Worm (Caenorhabditis elegans): ENCODE measurements around the gene hhat-2.

hhat-2 gene

DNA sequence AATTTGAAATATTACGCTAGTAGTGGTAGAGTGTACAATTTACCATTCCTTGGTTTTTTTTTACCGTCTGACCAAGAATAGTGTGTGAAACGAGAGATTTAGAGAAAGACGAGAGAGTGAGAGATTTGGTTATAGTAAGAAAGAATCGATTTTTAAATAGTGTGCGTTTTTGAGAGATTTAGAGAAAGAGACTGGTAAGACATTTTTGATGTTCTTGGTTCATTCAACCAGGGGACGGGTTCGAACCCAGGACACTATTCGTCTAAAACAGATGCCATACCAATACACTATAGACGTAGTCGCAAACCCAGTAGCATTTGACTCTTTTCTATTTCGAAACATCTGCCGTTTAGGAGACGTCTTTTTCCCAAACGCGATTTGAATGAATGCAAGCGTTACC is 9.2 kb upstream of the hhat-2 start (continued):
- no peak for TF ChIP-seq ces-1 (GFP tag; optimal IDR thresholded peaks at IDR 0.05)
- TF ChIP-seq nhr-20 (tag; optimal IDR thresholded peaks at IDR 0.05): peak; percentile 88
- no peak for TF ChIP-seq F16B12.6 (tag; optimal IDR thresholded peaks at IDR 0.05)
- peak; percentile 75 for TF ChIP-seq xbp-1 (tag; optimal IDR thresholded peaks at IDR 0.05)
- TF ChIP-seq vab-15 (tag; optimal IDR thresholded peaks at IDR 0.05): no peak
- TF ChIP-seq sptf-1 (tag; optimal IDR thresholded peaks at IDR 0.05): no peak
- no peak for TF ChIP-seq unc-30 (tag; optimal IDR thresholded peaks at IDR 0.05)
- peak; percentile 74 for TF ChIP-seq lin-13 (GFP tag; optimal IDR thresholded peaks at IDR 0.05)
- TF ChIP-seq grh-1 (GFP tag; IDR thresholded peaks at IDR 0.05): no peak
- no peak for TF ChIP-seq ets-5 (GFP tag; IDR thresholded peaks at IDR 0.05)
- peak; percentile 32; the same call in 1 of the 2 replicates for TF ChIP-seq isw-1 (GFP tag; IDR thresholded peaks at IDR 0.05)
- peak; percentile 49 for TF ChIP-seq zag-1 (tag; optimal IDR thresholded peaks at IDR 0.05)
- peak; percentile 97 for TF ChIP-seq nhr-85 (tag)
- peak; percentile 93 for TF ChIP-seq nhr-47 (tag; optimal IDR thresholded peaks at IDR 0.05)
- no peak for TF ChIP-seq nhr-237 (tag; optimal IDR thresholded peaks at IDR 0.05)
- peak; percentile 54 for TF ChIP-seq pag-3 (tag; optimal IDR thresholded peaks at IDR 0.05; ENCODE audit: borderline replicate concordance, insufficient read depth)
- peak; percentile 58 for TF ChIP-seq fkh-4 (tag; optimal IDR thresholded peaks at IDR 0.05; ENCODE audit: borderline replicate concordance)
- TF ChIP-seq fkh-10 (GFP tag; optimal IDR thresholded peaks at IDR 0.05): no peak
- TF ChIP-seq sup-37 (GFP tag; optimal IDR thresholded peaks at IDR 0.05): peak; percentile 27
- TF ChIP-seq lin-35 (GFP tag; optimal IDR thresholded peaks at IDR 0.05): peak; percentile 54 to 83
- TF ChIP-seq unc-62 (GFP tag; optimal IDR thresholded peaks at IDR 0.05): no peak
- TF ChIP-seq elt-3 (tag; optimal IDR thresholded peaks at IDR 0.05): peak in 2 of 6 experiments; percentile 72 to 74
- TF ChIP-seq ceh-63 (GFP tag; optimal IDR thresholded peaks at IDR 0.05): no peak
- TF ChIP-seq zip-4 (GFP tag; optimal IDR thresholded peaks at IDR 0.05): peak; percentile 58
- peak; percentile 1 for TF ChIP-seq hlh-4 (tag; optimal IDR thresholded peaks at IDR 0.05)
- peak; percentile 55 for TF ChIP-seq snpc-4 (tag; optimal IDR thresholded peaks at IDR 0.05)
- TF ChIP-seq hpl-2 (GFP tag; optimal IDR thresholded peaks at IDR 0.05): peak; percentile 51
- TF ChIP-seq ceh-88 (GFP tag; IDR thresholded peaks at IDR 0.05): peak; percentile 60
- peak; percentile 81 for TF ChIP-seq aly-2 (tag; optimal IDR thresholded peaks at IDR 0.05)
- TF ChIP-seq C34B4.2 (tag; optimal IDR thresholded peaks at IDR 0.05): no peak
- no peak for TF ChIP-seq nhr-28 (tag; optimal IDR thresholded peaks at IDR 0.05)
- TF ChIP-seq fos-1 (tag; optimal IDR thresholded peaks at IDR 0.05): peak; percentile 64
- peak; percentile 82 for TF ChIP-seq rnt-1 (tag; optimal IDR thresholded peaks at IDR 0.05)
- peak; percentile 32 for TF ChIP-seq ceh-90 (tag; optimal IDR thresholded peaks at IDR 0.05)
- peak; percentile 49 for TF ChIP-seq fkh-8 (tag; optimal IDR thresholded peaks at IDR 0.05)
- TF ChIP-seq nhr-11 (tag; optimal IDR thresholded peaks at IDR 0.05): no peak
- TF ChIP-seq unc-130 (tag; optimal IDR thresholded peaks at IDR 0.05): no peak
- peak; percentile 40 for TF ChIP-seq elt-2 (tag; optimal IDR thresholded peaks at IDR 0.05)
- TF ChIP-seq pax-3 (tag; optimal IDR thresholded peaks at IDR 0.05): no peak
- TF ChIP-seq unc-98 (GFP tag; IDR thresholded peaks at IDR 0.05): no peak
- TF ChIP-seq nhr-90 (tag; optimal IDR thresholded peaks at IDR 0.05; ENCODE audit: poor library complexity): peak; percentile 93
- TF ChIP-seq sox-4 (tag; optimal IDR thresholded peaks at IDR 0.05): no peak
- peak; percentile 55 for TF ChIP-seq nhr-77 (tag; optimal IDR thresholded peaks at IDR 0.05)
- TF ChIP-seq tbx-2 (tag; optimal IDR thresholded peaks at IDR 0.05): peak; percentile 82
- TF ChIP-seq mep-1 (tag; optimal IDR thresholded peaks at IDR 0.05): peak; percentile 85
- TF ChIP-seq lin-14 (GFP tag; optimal IDR thresholded peaks at IDR 0.05): peak; percentile 92
- peak; percentile 92 for TF ChIP-seq swsn-7 (tag; optimal IDR thresholded peaks at IDR 0.05)
- peak; percentile 44 for TF ChIP-seq blmp-1 (tag; optimal IDR thresholded peaks at IDR 0.05)
- TF ChIP-seq lin-15B (tag; optimal IDR thresholded peaks at IDR 0.05): peak; percentile 5
- TF ChIP-seq C16A3.4 (tag; optimal IDR thresholded peaks at IDR 0.05): peak; percentile 75
- peak; percentile 40 for TF ChIP-seq C04F5.9 (tag; optimal IDR thresholded peaks at IDR 0.05)
